Fruit fly (Drosophila melanogaster) whole organism, embryonic: ENCODE measurements around the gene Prx2.

ENCODE experiments used
- ATbp ChIP-seq: fragments of 200-800 bp; sonication (Bioruptor generic); optimal IDR thresholded peaks from 2 replicates; lab custom pipeline; 2017; ENCODE audit warnings: missing biosample characterization, mild to moderate bottlenecking, missing genetic modification characterization, missing genetic modification reagents
- C15 ChIP-seq: fragments of 200-800 bp; sonication (Bioruptor generic); IDR thresholded peaks from 3 replicates; pipeline ENCODE4 v1.3.6; 2022; ENCODE audit warnings: missing biosample characterization, missing genetic modification characterization
- CG10565 ChIP-seq: fragments of 200-800 bp; sonication (Bioruptor generic); optimal IDR thresholded peaks from 3 replicates; lab custom pipeline; 2016; ENCODE audit warnings: missing biosample characterization, mild to moderate bottlenecking, missing genetic modification characterization
- CG13624 ChIP-seq: fragments of 200-800 bp; sonication (Bioruptor generic); optimal IDR thresholded peaks from 2 replicates; lab custom pipeline; 2016; ENCODE audit warnings: missing biosample characterization, missing genetic modification characterization
- CG15479 ChIP-seq: fragments of 200-800 bp; sonication (Bioruptor generic); optimal IDR thresholded peaks from 3 replicates; lab custom pipeline; 2019; ENCODE audit warnings: missing biosample characterization, mild to moderate bottlenecking, missing genetic modification characterization, moderate library complexity
- CG1602 ChIP-seq: fragments of 200-800 bp; sonication (Bioruptor generic); optimal IDR thresholded peaks from 3 replicates; lab custom pipeline; 2016; ENCODE audit warnings: missing biosample characterization, missing genetic modification characterization
- CG16815 ChIP-seq: fragments of 200-800 bp; sonication (Bioruptor generic); optimal IDR thresholded peaks from 3 replicates; lab custom pipeline; 2017; ENCODE audit warnings: missing biosample characterization, mild to moderate bottlenecking, missing genetic modification characterization
- CG17568 ChIP-seq: fragments of 200-800 bp; sonication (Bioruptor generic); optimal IDR thresholded peaks from 2 replicates; lab custom pipeline; 2018; ENCODE audit warnings: missing biosample characterization, mild to moderate bottlenecking, missing genetic modification characterization, moderate library complexity
- CG17829 ChIP-seq: fragments of 200-800 bp; optimal IDR thresholded peaks from 2 replicates; lab custom pipeline; 2019; ENCODE audit warnings: missing biosample characterization, mild to moderate bottlenecking, missing genetic modification characterization, moderate library complexity
- CG2129 ChIP-seq: fragments of 200-800 bp; sonication (Bioruptor generic); IDR thresholded peaks from 2 replicates; pipeline ENCODE4 v1.3.6; 2022; ENCODE audit warnings: missing biosample characterization, missing genetic modification characterization; ENCODE audit not compliant: partially characterized antibody
- CG2875 ChIP-seq: fragments of 200-800 bp; sonication (Bioruptor generic); optimal IDR thresholded peaks from 2 replicates; lab custom pipeline; 2017; ENCODE audit warnings: missing biosample characterization, mild to moderate bottlenecking, missing genetic modification characterization, missing genetic modification reagents
- CG31441 ChIP-seq: fragments of 200-800 bp; sonication (Bioruptor generic); IDR thresholded peaks from 2 replicates; pipeline ENCODE4 v1.3.6; 2022; ENCODE audit warnings: missing biosample characterization, missing genetic modification characterization
- CG4328 ChIP-seq: fragments of 200-800 bp; sonication (Bioruptor generic); optimal IDR thresholded peaks from 3 replicates; lab custom pipeline; 2017; ENCODE audit warnings: missing biosample characterization, missing genetic modification reagents, missing genetic modification characterization
- CG4360 ChIP-seq: fragments of 200-800 bp; sonication (Bioruptor generic); IDR thresholded peaks from 2 replicates; pipeline ENCODE4 v1.3.6; 2022; ENCODE audit warnings: missing biosample characterization, missing genetic modification characterization
- CG6654 ChIP-seq: fragments of 200-800 bp; sonication (Bioruptor generic); optimal IDR thresholded peaks from 2 replicates; lab custom pipeline; 2017; ENCODE audit warnings: missing biosample characterization, mild to moderate bottlenecking, missing genetic modification characterization
- Camta ChIP-seq: fragments of 200-800 bp; sonication (Bioruptor generic); optimal IDR thresholded peaks from 2 replicates; lab custom pipeline; 2016; ENCODE audit warnings: missing biosample characterization, missing genetic modification characterization
- Chrac-16 ChIP-seq: fragments of 200-800 bp; sonication (Bioruptor generic); optimal IDR thresholded peaks from 3 replicates; lab custom pipeline; 2016; ENCODE audit warnings: missing biosample characterization, missing genetic modification characterization
- E2f2 ChIP-seq: fragments of 200-800 bp; sonication (Bioruptor generic); IDR thresholded peaks from 2 replicates; pipeline ENCODE4 v1.3.6; 2022; ENCODE audit warnings: missing biosample characterization, missing genetic modification characterization
- HLH4C ChIP-seq: fragments of 200-800 bp; sonication (Bioruptor generic); IDR thresholded peaks from 3 replicates; pipeline ENCODE4 v1.3.6; 2022; ENCODE audit warnings: missing biosample characterization, missing genetic modification characterization; ENCODE audit not compliant: partially characterized antibody
- Hey ChIP-seq: fragments of 200-800 bp; sonication (Bioruptor generic); optimal IDR thresholded peaks from 3 replicates; lab custom pipeline; 2018; ENCODE audit warnings: missing biosample characterization, mild to moderate bottlenecking, missing genetic modification characterization
- Hr3 ChIP-seq: fragments of 200-800 bp; sonication (Bioruptor generic); optimal IDR thresholded peaks from 3 replicates; lab custom pipeline; 2016; ENCODE audit warnings: missing biosample characterization, missing genetic modification characterization
- Lhr ChIP-seq: fragments of 200-800 bp; sonication (Bioruptor generic); optimal IDR thresholded peaks from 3 replicates; lab custom pipeline; 2017; ENCODE audit warnings: mild to moderate bottlenecking, missing biosample characterization, missing genetic modification reagents, missing genetic modification characterization
- Meics ChIP-seq: fragments of 200-800 bp; sonication (Bioruptor generic); optimal IDR thresholded peaks from 2 replicates; lab custom pipeline; 2017; ENCODE audit warnings: missing biosample characterization, mild to moderate bottlenecking, missing genetic modification characterization
- Optix ChIP-seq: fragments of 200-800 bp; sonication (Bioruptor generic); IDR thresholded peaks from 3 replicates; pipeline ENCODE4 v1.3.6; 2022; ENCODE audit warnings: missing biosample characterization, missing genetic modification characterization
- Sin3A ChIP-seq: fragments of >200 bp; optimal IDR thresholded peaks from 2 replicates; lab custom pipeline; 2018
- Six4 ChIP-seq: fragments of 200-800 bp; sonication (Bioruptor generic); optimal IDR thresholded peaks from 2 replicates; lab custom pipeline; 2016; ENCODE audit warnings: missing biosample characterization, missing genetic modification characterization
- Sry-β ChIP-seq: fragments of 200-800 bp; sonication (Bioruptor generic); optimal IDR thresholded peaks from 2 replicates; lab custom pipeline; 2018; ENCODE audit warnings: missing biosample characterization, mild to moderate bottlenecking, missing genetic modification characterization, moderate library complexity
- az2 ChIP-seq: fragments of 200-800 bp; sonication (Bioruptor generic); optimal IDR thresholded peaks from 3 replicates; lab custom pipeline; 2016; ENCODE audit warnings: missing biosample characterization, missing genetic modification characterization
- bbx ChIP-seq: fragments of 200-800 bp; sonication (Bioruptor generic); IDR thresholded peaks from 2 replicates; pipeline ENCODE4 v1.3.6; 2022; ENCODE audit warnings: missing biosample characterization, missing genetic modification characterization; ENCODE audit not compliant: partially characterized antibody
- bcd ChIP-seq: fragments of 200-800 bp; sonication (Bioruptor generic); optimal IDR thresholded peaks from 2 replicates; lab custom pipeline; 2017; ENCODE audit warnings: missing biosample characterization, mild to moderate bottlenecking, missing genetic modification characterization
- bowl ChIP-seq: fragments of 200-800 bp; sonication (Bioruptor generic); IDR thresholded peaks from 2 replicates; pipeline ENCODE4 v1.3.6; 2022; ENCODE audit warnings: missing biosample characterization, missing genetic modification characterization
- btn ChIP-seq: fragments of 200-800 bp; sonication (Bioruptor generic); optimal IDR thresholded peaks from 2 replicates; lab custom pipeline; 2016; ENCODE audit warnings: missing biosample characterization, missing genetic modification characterization
- cwo ChIP-seq: fragments of 200-800 bp; sonication (Bioruptor generic); optimal IDR thresholded peaks from 3 replicates; lab custom pipeline; 2017; ENCODE audit warnings: missing biosample characterization, missing genetic modification characterization, mild to moderate bottlenecking, moderate library complexity, missing genetic modification reagents
- disco-r ChIP-seq: fragments of 200-800 bp; sonication (Bioruptor generic); optimal IDR thresholded peaks from 2 replicates; lab custom pipeline; 2016; ENCODE audit warnings: missing biosample characterization, missing genetic modification characterization
- fd96Cb ChIP-seq: fragments of 200-800 bp; sonication (Bioruptor generic); optimal IDR thresholded peaks from 2 replicates; lab custom pipeline; 2018; ENCODE audit warnings: missing biosample characterization, mild to moderate bottlenecking, missing genetic modification characterization, moderate library complexity
- gcm2 ChIP-seq: fragments of 200-800 bp; sonication (Bioruptor generic); optimal IDR thresholded peaks from 2 replicates; lab custom pipeline; 2016; ENCODE audit warnings: missing biosample characterization, missing genetic modification characterization
- her ChIP-seq: fragments of 200-800 bp; sonication (Bioruptor generic); optimal IDR thresholded peaks from 2 replicates; lab custom pipeline; 2016; ENCODE audit warnings: missing biosample characterization, missing genetic modification characterization
- nmo ChIP-seq: fragments of 200-800 bp; sonication (Bioruptor generic); optimal IDR thresholded peaks from 2 replicates; lab custom pipeline; 2018; ENCODE audit warnings: missing biosample characterization, mild to moderate bottlenecking, missing genetic modification characterization, moderate library complexity
- nom ChIP-seq: fragments of 200-800 bp; sonication (Bioruptor generic); optimal IDR thresholded peaks from 2 replicates; lab custom pipeline; 2017; ENCODE audit warnings: missing biosample characterization, missing genetic modification characterization, mild to moderate bottlenecking, moderate library complexity, missing genetic modification reagents
- p53 ChIP-seq: fragments of 200-800 bp; sonication (Bioruptor generic); optimal IDR thresholded peaks from 2 replicates; lab custom pipeline; 2016; ENCODE audit warnings: missing biosample characterization, missing genetic modification characterization
- pan ChIP-seq, 4 experiments: fragments of >200 bp in 3 of 4; fragments of 200-800 bp in 1 of 4; sonication (Bioruptor generic) in 1 of 4; optimal IDR thresholded peaks in 3 of 4; IDR thresholded peaks in 1 of 4; 2 replicates each; pipeline versions ENCODE4 v1.3.6 to Lab custom; 2017 to 2022; ENCODE audit warnings: missing biosample characterization in 2 of 4, missing genetic modification characterization in 2 of 4, mixed read lengths in 1 of 4
- psq ChIP-seq: fragments of 200-800 bp; sonication (Bioruptor generic); optimal IDR thresholded peaks from 2 replicates; lab custom pipeline; 2017; ENCODE audit warnings: missing biosample characterization, missing genetic modification characterization
- pzg ChIP-seq: fragments of 200-800 bp; sonication (Bioruptor generic); optimal IDR thresholded peaks from 3 replicates; lab custom pipeline; 2018; ENCODE audit warnings: missing biosample characterization, mild to moderate bottlenecking, missing genetic modification characterization, moderate library complexity
- repo ChIP-seq: fragments of 200-800 bp; sonication (Bioruptor generic); optimal IDR thresholded peaks from 2 replicates; lab custom pipeline; 2016; ENCODE audit warnings: missing biosample characterization, missing genetic modification characterization
- sc ChIP-seq, 3 experiments: fragments of >200 bp in 2 of 3; fragments of 200-800 bp in 1 of 3; sonication (Bioruptor generic) in 1 of 3; optimal IDR thresholded peaks; 2 replicates in 2 of 3; 3 replicates in 1 of 3; lab custom pipeline; 2017; ENCODE audit warnings: mild to moderate bottlenecking in 1 of 3, missing biosample characterization in 1 of 3, missing genetic modification characterization in 1 of 3, missing genetic modification reagents in 1 of 3
- stwl ChIP-seq: fragments of 200-800 bp; sonication (Bioruptor generic); optimal IDR thresholded peaks from 3 replicates; lab custom pipeline; 2018; ENCODE audit warnings: missing biosample characterization, mild to moderate bottlenecking, missing genetic modification characterization, moderate library complexity
- sug ChIP-seq: fragments of 200-800 bp; optimal IDR thresholded peaks from 2 replicates; lab custom pipeline; 2019; ENCODE audit warnings: missing biosample characterization, mild to moderate bottlenecking, missing genetic modification characterization, moderate library complexity
- zen2 ChIP-seq: fragments of 200-800 bp; sonication (Bioruptor generic); IDR thresholded peaks from 3 replicates; pipeline ENCODE4 v1.3.6; 2022; ENCODE audit warnings: missing biosample characterization, missing genetic modification characterization; ENCODE audit not compliant: partially characterized antibody

The Prx2 gene

dm6 chrX:13370826-13371703 lies 41.4 kb downstream of the Prx2 start (continued):
- no peak for TF ChIP-seq CG6654 (GFP tag; lab: Kevin White, UChicago)
- TF ChIP-seq pan (optimal IDR thresholded peaks at IDR 0.05; lab: Kevin White, UChicago) = no peak
- no peak for TF ChIP-seq pan (GFP tag; optimal IDR thresholded peaks at IDR 0.05 in 1 of 2, IDR thresholded peaks at IDR 0.05 in 1 of 2)
- no peak for TF ChIP-seq sc (optimal IDR thresholded peaks at IDR 0.05; lab: Kevin White, UChicago)
- no peak for TF ChIP-seq sc (GFP tag; optimal IDR thresholded peaks at IDR 0.05; lab: Kevin White, UChicago)
- TF ChIP-seq C15 = no peak
- no peak; the same call in 2 of the 3 replicates for TF ChIP-seq zen2
- TF ChIP-seq stwl (tag; lab: Kevin White, UChicago) = peak; percentile 42
- peak; percentile 43; the same call in 1 of the 2 replicates for TF ChIP-seq bbx (GFP tag; lab: Robert Waterston, UW)
- no peak for TF ChIP-seq Six4 (GFP tag; lab: Kevin White, UChicago)
- no peak for TF ChIP-seq psq (GFP tag; lab: Kevin White, UChicago)
- no peak for TF ChIP-seq Meics (GFP tag; lab: Kevin White, UChicago)
- TF ChIP-seq her = no peak
- TF ChIP-seq CG2875 (GFP tag; lab: Kevin White, UChicago) = no peak
- TF ChIP-seq CG1602 (GFP tag; lab: Kevin White, UChicago) = no peak
- TF ChIP-seq CG31441 = peak; percentile 23; the same call in 1 of the 2 replicates
- peak; percentile 86 for TF ChIP-seq E2f2 (GFP tag; lab: Robert Waterston, UW)
- no peak for TF ChIP-seq Camta
- no peak for TF ChIP-seq Hr3 (GFP tag; lab: Kevin White, UChicago)
- TF ChIP-seq Hey = no peak
- no peak for TF ChIP-seq Chrac-16 (GFP tag; lab: Kevin White, UChicago)
- TF ChIP-seq CG17829 (tag; lab: Kevin White, UChicago) = no peak
- no peak for TF ChIP-seq disco-r
- no peak for TF ChIP-seq repo
- TF ChIP-seq CG16815 (GFP tag; lab: Kevin White, UChicago) = no peak
- TF ChIP-seq nmo (GFP tag; lab: Kevin White, UChicago) = peak; percentile 15
- peak; percentile 68 for TF ChIP-seq pzg (GFP tag; lab: Kevin White, UChicago)
- no peak for TF ChIP-seq CG4360 (GFP tag; lab: Robert Waterston, UW)
- TF ChIP-seq CG10565 (GFP tag; lab: Kevin White, UChicago) = no peak
- no peak for TF ChIP-seq CG15479 (GFP tag; lab: Kevin White, UChicago)
- no peak for TF ChIP-seq CG17568 (GFP tag; lab: Kevin White, UChicago)
- TF ChIP-seq CG2129 (GFP tag; lab: Robert Waterston, UW) = no peak
- no peak for TF ChIP-seq az2 (GFP tag; lab: Kevin White, UChicago)
- TF ChIP-seq btn (GFP tag; lab: Kevin White, UChicago) = no peak
- TF ChIP-seq p53 (GFP tag; lab: Kevin White, UChicago) = no peak
- TF ChIP-seq ATbp = no peak
- no peak for TF ChIP-seq Lhr
- TF ChIP-seq Optix (GFP tag; lab: Robert Waterston, UW) = no peak
- TF ChIP-seq nom (GFP tag; lab: Kevin White, UChicago) = no peak
- TF ChIP-seq CG13624 (GFP tag; lab: Kevin White, UChicago) = peak; percentile 40
- no peak for TF ChIP-seq gcm2 (GFP tag; lab: Kevin White, UChicago)
- TF ChIP-seq fd96Cb (tag; lab: Kevin White, UChicago) = no peak
- no peak for TF ChIP-seq bcd (GFP tag; lab: Kevin White, UChicago)
- no peak for TF ChIP-seq CG4328
- no peak for TF ChIP-seq Sin3A (lab: Kevin White, UChicago)
- TF ChIP-seq cwo (GFP tag; lab: Kevin White, UChicago) = no peak
- TF ChIP-seq sug = no peak
- TF ChIP-seq HLH4C (GFP tag; lab: Robert Waterston, UW) = peak; percentile 75
- TF ChIP-seq bowl = no peak
- no peak for TF ChIP-seq Sry-β (GFP tag; lab: Kevin White, UChicago)
